Fruit fly (Drosophila melanogaster): ENCODE measurements around the gene Pdp1.

Pdp1 gene

dm6 chr3L:7866558-7866957 lies 611 bp downstream of the Pdp1 start:
- TF ChIP-seq Sry-β (GFP tag; optimal IDR thresholded peaks at IDR 0.05) = no peak
- TF ChIP-seq ssp (GFP tag; IDR thresholded peaks at IDR 0.05) = no peak
- no peak for TF ChIP-seq croc (GFP tag; conservative IDR thresholded peaks at IDR 0.05)
- TF ChIP-seq az2 (GFP tag; optimal IDR thresholded peaks at IDR 0.05) = no peak
- TF ChIP-seq Asciz (GFP tag; optimal IDR thresholded peaks at IDR 0.05) = peak; percentile 35
- no peak for TF ChIP-seq da (GFP tag; optimal IDR thresholded peaks at IDR 0.05)
- TF ChIP-seq Drgx (GFP tag; IDR thresholded peaks at IDR 0.05) = no peak
- TF ChIP-seq NfI (GFP tag; optimal IDR thresholded peaks at IDR 0.05) = no peak
- TF ChIP-seq gfzf (GFP tag; optimal IDR thresholded peaks at IDR 0.05) = no peak
- TF ChIP-seq tin (GFP tag; optimal IDR thresholded peaks at IDR 0.05) = no peak
- TF ChIP-seq Awh (GFP tag; IDR thresholded peaks at IDR 0.05) = no peak
- TF ChIP-seq ap (GFP tag; IDR thresholded peaks at IDR 0.05) = no peak
- no peak for TF ChIP-seq CG4360 (GFP tag; IDR thresholded peaks at IDR 0.05)
- TF ChIP-seq Doc3 (GFP tag; IDR thresholded peaks at IDR 0.05; ENCODE audit: partially characterized antibody) = no peak
- no peak for TF ChIP-seq bab2 (GFP tag; optimal IDR thresholded peaks at IDR 0.05)
- TF ChIP-seq CG3838 (GFP tag; optimal IDR thresholded peaks at IDR 0.05) = no peak
- TF ChIP-seq nmo (GFP tag; optimal IDR thresholded peaks at IDR 0.05) = no peak
- TF ChIP-seq ewg (GFP tag; optimal IDR thresholded peaks at IDR 0.05) = no peak
- TF ChIP-seq CG15479 (GFP tag; optimal IDR thresholded peaks at IDR 0.05) = no peak
- TF ChIP-seq Hr51 (GFP tag; optimal IDR thresholded peaks at IDR 0.05) = peak in 1 of 2 experiments; percentile 12
- TF ChIP-seq trem (tag; optimal IDR thresholded peaks at IDR 0.05) = no peak
- no peak for TF ChIP-seq CG7745 (tag; optimal IDR thresholded peaks at IDR 0.05)
- TF ChIP-seq B-H2 (GFP tag; optimal IDR thresholded peaks at IDR 0.05) = peak; percentile 39
- TF ChIP-seq ranshi (GFP tag; IDR thresholded peaks at IDR 0.05) = no peak
- TF ChIP-seq Ssrp (tag; optimal IDR thresholded peaks at IDR 0.05) = no peak
- TF ChIP-seq tio (GFP tag; optimal IDR thresholded peaks at IDR 0.05) = no peak
- no peak for TF ChIP-seq sob (GFP tag; IDR thresholded peaks at IDR 0.05)
- TF ChIP-seq Rx (GFP tag; IDR thresholded peaks at IDR 0.05) = no peak
- no peak for TF ChIP-seq Doc2 (GFP tag; IDR thresholded peaks at IDR 0.05)
- no peak for TF ChIP-seq YL-1 (GFP tag; optimal IDR thresholded peaks at IDR 0.05)
- no peak for TF ChIP-seq CG7928 (GFP tag; optimal IDR thresholded peaks at IDR 0.05)
- TF ChIP-seq CG12769 (tag; optimal IDR thresholded peaks at IDR 0.05) = no peak
- no peak for TF ChIP-seq Hr78 (GFP tag; optimal IDR thresholded peaks at IDR 0.05)
- no peak for TF ChIP-seq CG8388 (GFP tag; optimal IDR thresholded peaks at IDR 0.05)
- no peak for TF ChIP-seq Hsf (GFP tag; optimal IDR thresholded peaks at IDR 0.05)
- peak; percentile 4 for TF ChIP-seq ATbp (GFP tag; optimal IDR thresholded peaks at IDR 0.05)
- TF ChIP-seq usp (GFP tag; optimal IDR thresholded peaks at IDR 0.05) = no peak
- no peak for TF ChIP-seq CG18262 (tag; optimal IDR thresholded peaks at IDR 0.05)
- TF ChIP-seq tgo (GFP tag; IDR thresholded peaks at IDR 0.05) = 0 out of 3 replicates have a peak, but pooled peaks have one; percentile 21
- TF ChIP-seq crp (GFP tag; optimal IDR thresholded peaks at IDR 0.05) = no peak
- TF ChIP-seq Med (GFP tag) = peak; percentile 67
- no peak for TF ChIP-seq CG4282 (GFP tag; optimal IDR thresholded peaks at IDR 0.05)
- no peak for TF ChIP-seq CG6791 (GFP tag; IDR thresholded peaks at IDR 0.05; ENCODE audit: partially characterized antibody)
- no peak for TF ChIP-seq CG34224 (GFP tag; IDR thresholded peaks at IDR 0.05; ENCODE audit: partially characterized antibody)
- no peak for TF ChIP-seq tx (GFP tag; optimal IDR thresholded peaks at IDR 0.05)
- TF ChIP-seq CG7372 (GFP tag; IDR thresholded peaks at IDR 0.05) = no peak
- TF ChIP-seq CG13287 (GFP tag; IDR thresholded peaks at IDR 0.05; ENCODE audit: partially characterized antibody) = no peak
- TF ChIP-seq NFAT (GFP tag; IDR thresholded peaks at IDR 0.05) = peak; percentile 45
- peak; percentile 25; the same call in 1 of the 2 replicates for TF ChIP-seq CG9932 (GFP tag; IDR thresholded peaks at IDR 0.05)
- TF ChIP-seq luna (GFP tag; optimal IDR thresholded peaks at IDR 0.05) = no peak
- peak; percentile 52 for TF ChIP-seq gem (tag; optimal IDR thresholded peaks at IDR 0.05)
